Worm (Caenorhabditis elegans): Measurements from ENCODE around the gene F56B3.2.

F56B3.2 gene

DNA sequence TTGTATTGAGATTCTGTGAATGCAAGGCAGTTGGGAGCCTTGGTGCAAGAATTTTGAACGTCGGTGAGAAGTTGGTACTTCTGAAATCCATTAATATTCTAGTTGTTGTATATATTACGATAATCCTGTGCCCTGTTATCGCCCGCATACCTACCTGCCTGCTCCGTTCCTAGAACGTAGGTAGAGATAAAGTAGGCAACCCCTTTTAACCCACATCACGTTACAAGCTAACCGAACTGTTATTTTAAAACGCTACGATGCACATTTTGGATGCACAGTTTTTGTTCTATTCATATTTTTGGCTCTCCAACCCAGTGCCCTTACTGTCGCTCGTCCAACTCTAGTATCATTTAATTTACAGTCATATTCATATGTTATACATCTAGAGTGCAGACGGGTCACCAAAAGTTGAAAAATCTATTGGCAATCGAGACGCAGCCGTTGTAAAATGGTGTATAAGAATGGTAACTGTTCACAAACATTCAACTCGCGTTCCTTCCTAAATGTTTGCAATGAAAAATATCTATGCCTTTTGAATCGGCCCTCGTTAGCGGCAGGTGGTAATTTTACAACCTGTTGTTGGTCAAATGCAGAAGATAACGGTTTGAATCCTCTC is 13.9 kb downstream of the F56B3.2 start:
- TF ChIP-seq C06A6.2 (GFP tag; conservative IDR thresholded peaks at IDR 0.05), result no peak
- no peak for TF ChIP-seq ceh-100 (GFP tag; IDR thresholded peaks at IDR 0.05)
- no peak for TF ChIP-seq K11D2.4 (GFP tag; IDR thresholded peaks at IDR 0.05)
- no peak for TF ChIP-seq sptf-2 (GFP tag; optimal IDR thresholded peaks at IDR 0.05)
- TF ChIP-seq F57A8.1 (GFP tag; optimal IDR thresholded peaks at IDR 0.05), result no peak
- no peak for TF ChIP-seq pha-4 (tag; optimal IDR thresholded peaks at IDR 0.05)

DNA sequence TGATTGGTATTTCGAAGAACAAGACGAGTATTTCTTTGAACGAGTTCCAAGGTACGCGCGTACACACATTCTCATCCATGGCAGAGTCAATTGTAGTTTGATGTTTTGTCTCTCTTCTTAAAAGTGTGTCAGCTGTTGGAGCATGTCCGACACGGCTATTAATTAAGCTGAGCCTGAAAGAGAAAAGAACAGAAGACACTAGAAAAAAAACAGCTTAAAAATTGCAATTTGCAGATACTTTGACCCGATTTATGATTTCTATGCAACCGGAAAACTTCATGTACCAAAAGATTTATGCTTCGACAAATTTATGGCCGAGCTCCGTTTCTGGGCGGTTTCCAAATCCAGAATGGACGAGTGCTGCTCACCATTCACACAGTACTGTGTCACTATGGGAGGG is 18.8 kb downstream of the F56B3.2 start:
- no peak for TF ChIP-seq snpc-3.4 (tag; optimal IDR thresholded peaks at IDR 0.05)

DNA sequence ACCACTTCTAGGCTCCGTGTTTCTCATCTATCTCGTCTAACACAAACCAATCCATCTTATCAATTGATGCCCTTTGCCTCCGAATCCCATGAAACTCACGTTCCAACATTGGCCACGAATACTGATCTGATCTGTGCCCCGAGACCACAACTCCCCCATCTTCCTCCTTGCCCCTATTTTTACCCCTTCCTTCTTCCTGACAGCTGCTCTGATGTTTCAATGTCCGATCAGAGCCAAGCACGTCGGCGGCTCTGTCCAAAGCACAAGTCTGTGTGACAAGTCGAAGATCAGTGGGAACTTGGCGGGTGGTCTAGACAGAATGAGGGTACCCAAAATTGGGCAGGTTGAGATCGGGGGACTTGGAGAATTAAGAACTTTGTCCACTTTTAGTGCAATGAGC is 22.1 kb downstream of the F56B3.2 start:
- TF ChIP-seq zfh-2 (GFP tag; conservative IDR thresholded peaks at IDR 0.05) (peak; percentile 44; the same call in 1 of the 2 replicates), nfya-1 (tag; optimal IDR thresholded peaks at IDR 0.05; ENCODE audit: borderline replicate concordance, insufficient read depth) (no peak)

DNA sequence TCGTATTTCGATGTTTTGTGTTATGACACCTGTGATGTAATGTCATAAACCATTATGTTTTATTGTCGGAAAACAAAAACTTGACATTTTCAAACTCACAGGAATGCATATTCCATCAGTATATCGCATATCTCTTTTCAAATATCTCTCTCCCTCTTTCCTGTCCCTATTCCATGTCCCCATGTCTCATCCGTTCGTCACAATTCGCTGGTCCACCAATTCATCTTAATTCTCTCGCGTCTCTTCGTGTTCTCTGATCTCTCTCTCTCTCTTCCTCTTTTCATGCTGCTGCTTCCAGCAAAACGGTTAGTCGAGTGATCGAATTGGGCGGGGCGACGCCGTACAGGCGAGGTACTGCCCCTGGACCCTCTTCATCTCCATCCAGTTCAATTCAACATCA is 26.6 kb downstream of the F56B3.2 start:
- no peak for TF ChIP-seq let-526 (GFP tag; IDR thresholded peaks at IDR 0.05)

DNA sequence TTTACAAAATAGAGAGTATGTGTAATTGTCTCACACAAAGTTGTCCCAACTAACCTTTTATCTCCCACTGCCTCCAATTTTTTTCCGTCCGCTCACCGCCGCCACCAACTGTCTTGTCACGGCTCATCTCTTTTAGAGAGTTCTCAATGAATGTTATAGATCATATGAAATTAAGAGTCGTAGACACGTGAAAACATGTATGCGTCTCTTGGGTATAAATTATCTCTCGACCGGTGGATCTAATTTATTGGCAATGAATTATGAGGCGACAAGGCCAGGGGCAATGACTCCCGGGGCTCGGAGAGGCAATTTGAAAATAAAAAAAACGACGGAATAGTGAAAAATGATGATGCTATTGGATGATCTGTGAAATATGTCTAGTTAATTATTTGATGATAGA is 27.7 kb downstream of the F56B3.2 start:
- TF ChIP-seq C17E4.6 (GFP tag; IDR thresholded peaks at IDR 0.05), result no peak
- TF ChIP-seq zfh-2 (GFP tag; conservative IDR thresholded peaks at IDR 0.05), result no peak
- TF ChIP-seq nfya-2 (GFP tag; IDR thresholded peaks at IDR 0.05), result no peak
- TF ChIP-seq ztf-28 (GFP tag; IDR thresholded peaks at IDR 0.05), result no peak
- TF ChIP-seq dpl-1 (GFP tag; optimal IDR thresholded peaks at IDR 0.05), result no peak
- TF ChIP-seq Y67H2A.10 (GFP tag; conservative IDR thresholded peaks at IDR 0.05), result no peak
- TF ChIP-seq mxl-1 (tag; optimal IDR thresholded peaks at IDR 0.05), result no peak
- TF ChIP-seq F39B2.1 (GFP tag; IDR thresholded peaks at IDR 0.05), result no peak
- TF ChIP-seq nhr-80 (tag; optimal IDR thresholded peaks at IDR 0.05), result no peak
- TF ChIP-seq ceh-40 (GFP tag; IDR thresholded peaks at IDR 0.05), result no peak
- no peak for TF ChIP-seq ztf-22 (GFP tag; optimal IDR thresholded peaks at IDR 0.05)
- no peak for TF ChIP-seq snpc-1.3 (tag; optimal IDR thresholded peaks at IDR 0.05; ENCODE audit: insufficient read depth)
- TF ChIP-seq ceh-100 (GFP tag; IDR thresholded peaks at IDR 0.05), result no peak
- no peak for TF ChIP-seq tbp1 (GFP tag; optimal IDR thresholded peaks at IDR 0.05)

DNA sequence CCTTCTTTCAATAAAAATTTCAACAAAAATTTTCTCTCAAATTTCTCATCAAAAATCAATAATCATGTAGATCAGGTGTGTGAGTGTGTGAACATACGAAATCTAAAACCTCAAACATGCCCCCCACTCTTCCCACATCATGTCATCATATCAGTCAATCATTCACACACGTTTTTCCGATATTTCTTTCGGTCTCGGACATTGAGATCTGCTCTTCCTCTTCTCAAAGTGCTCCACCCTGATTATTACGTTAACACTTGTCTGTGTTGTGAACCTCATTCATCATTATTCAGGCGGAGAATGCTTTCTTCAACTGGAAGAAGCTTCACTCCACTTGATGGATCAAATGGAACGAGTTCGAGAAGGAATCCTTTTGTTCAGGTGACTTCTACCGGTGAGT is 31.9 kb downstream of the F56B3.2 start, which contains the start of gene kvs-5:
TSS of gene kvs-5 (plus strand) at position 301 of the 400 bp plus-strand sequence.
- TF ChIP-seq mel-28 (tag; optimal IDR thresholded peaks at IDR 0.05; ENCODE audit: borderline replicate concordance), result no peak
- TF ChIP-seq zim-3 (tag; optimal IDR thresholded peaks at IDR 0.05), result no peak
- no peak for TF ChIP-seq sdz-38 (tag; optimal IDR thresholded peaks at IDR 0.05)

DNA sequence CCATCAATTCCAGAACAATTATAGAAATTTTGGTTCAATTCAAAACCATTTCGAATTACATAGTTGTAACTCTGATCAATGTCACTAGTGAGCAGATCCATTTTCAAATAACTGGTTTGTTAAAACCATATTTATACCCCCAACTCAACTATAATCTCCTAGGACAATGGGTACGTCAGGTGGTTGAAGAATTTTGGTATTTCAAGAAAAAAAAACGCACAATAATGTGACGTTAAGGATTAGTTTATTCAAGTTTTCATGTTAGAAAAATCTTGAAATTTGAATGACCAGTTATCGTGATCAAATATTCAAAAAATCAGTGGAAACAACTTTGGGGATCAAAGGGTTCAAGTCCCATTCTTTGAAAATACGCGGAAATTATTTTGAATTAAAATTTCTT is 37.4 kb downstream of the F56B3.2 start, which contains the start of gene srt-24:
TSS of gene srt-24 (minus strand) at position 101 of the 400 bp plus-strand sequence.
- TF ChIP-seq gei-17 (GFP tag; optimal IDR thresholded peaks at IDR 0.05) (no peak), let-526 (GFP tag; IDR thresholded peaks at IDR 0.05) (no peak), nfya-2 (GFP tag; IDR thresholded peaks at IDR 0.05) (no peak), nhr-80 (tag; optimal IDR thresholded peaks at IDR 0.05) (no peak), ceh-91 (GFP tag; IDR thresholded peaks at IDR 0.05) (no peak), Y56A3A.18 (GFP tag; IDR thresholded peaks at IDR 0.05) (no peak), sea-2 (GFP tag; IDR thresholded peaks at IDR 0.05) (no peak), egrh-3 (GFP tag; IDR thresholded peaks at IDR 0.05) (no peak), madf-10 (tag; optimal IDR thresholded peaks at IDR 0.05) (no peak), ztf-28 (GFP tag; IDR thresholded peaks at IDR 0.05) (no peak), K11D2.4 (GFP tag; IDR thresholded peaks at IDR 0.05) (no peak), unc-62 (GFP tag; optimal IDR thresholded peaks at IDR 0.05) (no peak), hsf-1 (GFP tag; IDR thresholded peaks at IDR 0.05) (no peak)
